Worm (Caenorhabditis elegans) whole organism, young adult: ENCODE results near the gene nlp-43.

ENCODE experiments used
- F49E8.2 ChIP-seq: sonication (generic microtip); optimal IDR thresholded peaks from 3 replicates; lab custom pipeline; 2017; ENCODE audit warnings: missing genetic modification characterization, mild to moderate bottlenecking, missing compliant biosample characterization, antibody characterized with exemption, moderate library complexity; ENCODE audit not compliant: insufficient read depth
- Y53G8AR.9 ChIP-seq: fragments of 200-800 bp; sonication (Bioruptor generic); conservative IDR thresholded peaks from 2 replicates; pipeline ENCODE4 v1.3.6; 2022; ENCODE audit warnings: missing genetic modification reagents, missing genetic modification characterization, missing compliant biosample characterization
- ama-1 ChIP-seq, 3 experiments: fragments of 150-350 bp in 1 of 3; sonication (generic microtip) in 2 of 3; optimal IDR thresholded peaks; 2 replicates each; lab custom pipeline; 2014 to 2018; ENCODE audit warnings: missing biosample characterization in 2 of 3, missing genetic modification characterization in 2 of 3, missing genetic modification reagents in 2 of 3
- fkh-3 ChIP-seq: sonication (generic microtip); optimal IDR thresholded peaks from 2 replicates; lab custom pipeline; 2016; ENCODE audit warnings: mild to moderate bottlenecking, missing genetic modification characterization, missing compliant biosample characterization
- him-1 ChIP-seq: sonication (generic microtip); optimal IDR thresholded peaks from 2 replicates; lab custom pipeline; 2016; ENCODE audit warnings: missing genotype, missing genetic modification reagents, missing genetic modification characterization, missing compliant biosample characterization
- snpc-1.3 ChIP-seq: sonication (generic microtip); optimal IDR thresholded peaks from 2 replicates; lab custom pipeline; 2017; ENCODE audit warnings: missing genetic modification characterization, mild to moderate bottlenecking, missing compliant biosample characterization, antibody characterized with exemption, moderate library complexity, missing genotype, missing genetic modification reagents; ENCODE audit not compliant: insufficient read depth

DNA sequence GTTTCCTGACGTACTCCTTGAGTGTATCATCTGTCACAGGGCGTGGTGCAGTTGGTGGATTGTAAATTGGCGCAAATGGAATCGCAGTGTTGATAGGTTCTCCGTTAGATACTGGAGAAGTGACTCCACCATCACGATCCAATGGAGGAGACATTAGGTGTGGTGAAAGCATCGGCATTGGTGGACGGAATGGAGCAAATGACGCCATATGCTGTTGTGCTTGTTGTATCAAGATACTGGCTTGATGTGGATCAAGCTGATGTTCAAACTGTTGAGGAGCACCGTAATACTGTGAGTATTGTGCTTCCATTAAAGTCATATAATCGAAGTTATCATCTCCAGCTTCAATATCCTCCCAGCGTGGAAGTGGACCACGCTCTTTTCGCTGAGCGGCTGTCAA is 29.8 kb upstream of the nlp-43 start:
- no peak for TF ChIP-seq ama-1 (optimal IDR thresholded peaks at IDR 0.05; lab: Kevin White, UChicago)
- no peak for TF ChIP-seq ama-1 (GFP tag; optimal IDR thresholded peaks at IDR 0.05; lab: Kevin White, UChicago)
- TF ChIP-seq him-1 (tag; lab: Kevin White, UChicago), result no peak
- no peak for TF ChIP-seq Y53G8AR.9 (GFP tag; lab: Robert Waterston, UW)
- TF ChIP-seq F49E8.2 (tag; lab: Kevin White, UChicago), result no peak
- no peak for TF ChIP-seq fkh-3 (tag; lab: Kevin White, UChicago)
- no peak for TF ChIP-seq snpc-1.3 (tag; lab: Kevin White, UChicago)
